Fruit fly (Drosophila melanogaster) whole organism, embryonic: Measurements from ENCODE around the gene Spps.
A peak's percentile ranks its signal among the peaks of the same experiment; 100 is the strongest.

Experiments
- Adf1 ChIP-seq: fragments of 200-800 bp; sonication (Bioruptor generic); IDR thresholded peaks from 2 replicates; pipeline ENCODE4 v1.3.6; 2022; ENCODE audit warnings: missing biosample characterization, missing genetic modification characterization
- CG12155 ChIP-seq: fragments of 200-800 bp; sonication (Bioruptor generic); optimal IDR thresholded peaks from 3 replicates; lab custom pipeline; 2016; ENCODE audit warnings: missing biosample characterization, missing genetic modification characterization
- CG13287 ChIP-seq: fragments of 200-800 bp; sonication (Bioruptor generic); IDR thresholded peaks from 2 replicates; pipeline ENCODE4 v1.3.6; 2022; ENCODE audit warnings: missing biosample characterization, missing genetic modification characterization; ENCODE audit not compliant: partially characterized antibody
- CG13775 ChIP-seq: fragments of 200-800 bp; sonication (Bioruptor generic); optimal IDR thresholded peaks from 3 replicates; lab custom pipeline; 2017; ENCODE audit warnings: missing biosample characterization, mild to moderate bottlenecking, missing genetic modification characterization
- CG14050 ChIP-seq: fragments of 200-800 bp; sonication (Bioruptor generic); IDR thresholded peaks from 3 replicates; pipeline ENCODE4 v1.3.6; 2022; ENCODE audit warnings: missing biosample characterization, missing genetic modification characterization
- CG15073 ChIP-seq: fragments of 200-800 bp; sonication (Bioruptor generic); optimal IDR thresholded peaks from 2 replicates; lab custom pipeline; 2016; ENCODE audit warnings: missing biosample characterization, missing genetic modification characterization
- CG1647 ChIP-seq: fragments of 200-800 bp; sonication (Bioruptor generic); optimal IDR thresholded peaks from 3 replicates; lab custom pipeline; 2016; ENCODE audit warnings: missing biosample characterization, missing genetic modification characterization
- CG17612 ChIP-seq: fragments of 200-800 bp; sonication (Bioruptor generic); IDR thresholded peaks from 2 replicates; pipeline ENCODE4 v1.3.6; 2022; ENCODE audit warnings: missing biosample characterization, missing genetic modification characterization
- CG31224 ChIP-seq: fragments of 200-800 bp; sonication (Bioruptor generic); IDR thresholded peaks from 2 replicates; pipeline ENCODE4 v1.3.6; 2022; ENCODE audit warnings: missing biosample characterization, missing genetic modification characterization
- CG5180 ChIP-seq: fragments of 200-800 bp; sonication (Bioruptor generic); optimal IDR thresholded peaks from 3 replicates; lab custom pipeline; 2017; ENCODE audit warnings: missing biosample characterization, missing genetic modification characterization, mild to moderate bottlenecking, moderate library complexity, missing genetic modification reagents
- CG6272 ChIP-seq: fragments of 200-800 bp; sonication (Bioruptor generic); IDR thresholded peaks from 2 replicates; pipeline ENCODE4 v1.3.6; 2022; ENCODE audit warnings: missing biosample characterization, missing genetic modification characterization
- CG6689 ChIP-seq: fragments of 200-800 bp; sonication (Bioruptor generic); IDR thresholded peaks from 2 replicates; pipeline ENCODE4 v1.3.6; 2022; ENCODE audit warnings: missing biosample characterization, missing genetic modification characterization
- CG7963 ChIP-seq: fragments of 200-800 bp; sonication (Bioruptor generic); IDR thresholded peaks from 3 replicates; pipeline ENCODE4 v1.3.6; 2022; ENCODE audit warnings: missing biosample characterization, missing genetic modification characterization; ENCODE audit not compliant: partially characterized antibody
- CG8478 ChIP-seq: fragments of >200 bp; optimal IDR thresholded peaks from 2 replicates; lab custom pipeline; 2018
- CG9727 ChIP-seq: fragments of 200-800 bp; sonication (Bioruptor generic); optimal IDR thresholded peaks from 3 replicates; lab custom pipeline; 2017; ENCODE audit warnings: missing biosample characterization, mild to moderate bottlenecking, missing genetic modification characterization
- CHES-1-like ChIP-seq: fragments of 200-800 bp; sonication (Bioruptor generic); optimal IDR thresholded peaks from 2 replicates; lab custom pipeline; 2016; ENCODE audit warnings: missing biosample characterization, missing genetic modification characterization
- Dbx ChIP-seq: fragments of 200-800 bp; sonication (Bioruptor generic); IDR thresholded peaks from 3 replicates; pipeline ENCODE4 v1.3.6; 2022; ENCODE audit warnings: missing biosample characterization, missing genetic modification characterization
- Dfd ChIP-seq, 2 experiments: fragments of >200 bp; optimal IDR thresholded peaks; 2 replicates each; lab custom pipeline; 2017; ENCODE audit warnings: missing biosample characterization in 2 of 2, missing genetic modification characterization in 2 of 2
- Doc2 ChIP-seq: fragments of 200-800 bp; sonication (Bioruptor generic); IDR thresholded peaks from 2 replicates; pipeline ENCODE4 v1.3.6; 2022; ENCODE audit warnings: missing biosample characterization, missing genetic modification characterization
- Eip74EF ChIP-seq, 2 experiments: fragments of 200-800 bp in 1 of 2; fragments of >200 bp in 1 of 2; sonication (Bioruptor generic) in 1 of 2; optimal IDR thresholded peaks; 2 replicates each; lab custom pipeline; 2017 to 2019; ENCODE audit warnings: missing biosample characterization in 2 of 2, missing genetic modification characterization in 2 of 2, mild to moderate bottlenecking in 1 of 2, moderate library complexity in 1 of 2
- Gug ChIP-seq: fragments of 200-800 bp; sonication (Bioruptor generic); IDR thresholded peaks from 4 replicates; pipeline ENCODE4 v1.3.6; 2022; ENCODE audit warnings: missing biosample characterization, missing genetic modification characterization
- HLH54F ChIP-seq: fragments of 200-800 bp; sonication (Bioruptor generic); optimal IDR thresholded peaks from 3 replicates; lab custom pipeline; 2016; ENCODE audit warnings: missing biosample characterization, missing genetic modification characterization
- HmgZ ChIP-seq: fragments of 200-800 bp; sonication (Bioruptor generic); optimal IDR thresholded peaks from 2 replicates; lab custom pipeline; 2018; ENCODE audit warnings: missing biosample characterization, mild to moderate bottlenecking, missing genetic modification characterization
- Hr51 ChIP-seq, 2 experiments: fragments of 200-800 bp; sonication (Bioruptor generic); optimal IDR thresholded peaks; 2 replicates in 1 of 2; 3 replicates in 1 of 2; lab custom pipeline; 2016 to 2018; ENCODE audit warnings: missing biosample characterization in 2 of 2, missing genetic modification characterization in 2 of 2, mild to moderate bottlenecking in 1 of 2, moderate library complexity in 1 of 2
- Lhr ChIP-seq: fragments of 200-800 bp; sonication (Bioruptor generic); optimal IDR thresholded peaks from 3 replicates; lab custom pipeline; 2017; ENCODE audit warnings: mild to moderate bottlenecking, missing biosample characterization, missing genetic modification reagents, missing genetic modification characterization
- Neu2 ChIP-seq: fragments of 200-800 bp; sonication (Bioruptor generic); optimal IDR thresholded peaks from 3 replicates; lab custom pipeline; 2016; ENCODE audit warnings: missing biosample characterization, missing genetic modification characterization, borderline replicate concordance
- Poxn ChIP-seq: fragments of 200-800 bp; sonication (Bioruptor generic); IDR thresholded peaks from 2 replicates; pipeline ENCODE4 v1.3.6; 2022; ENCODE audit warnings: missing biosample characterization, missing genetic modification characterization
- Rfx ChIP-seq: fragments of 200-800 bp; sonication (Bioruptor generic); IDR thresholded peaks from 2 replicates; pipeline ENCODE4 v1.3.6; 2022; ENCODE audit warnings: missing biosample characterization, missing genetic modification characterization
- Rx ChIP-seq: fragments of 200-800 bp; sonication (Bioruptor generic); IDR thresholded peaks from 2 replicates; pipeline ENCODE4 v1.3.6; 2022; ENCODE audit warnings: missing biosample characterization, missing genetic modification characterization
- Scr ChIP-seq: fragments of 200-800 bp; sonication (Bioruptor generic); IDR thresholded peaks from 2 replicates; pipeline ENCODE4 v1.3.6; 2022; ENCODE audit warnings: missing biosample characterization, missing genetic modification characterization; ENCODE audit not compliant: partially characterized antibody
- Vsx1 ChIP-seq: fragments of 200-800 bp; sonication (Bioruptor generic); optimal IDR thresholded peaks from 2 replicates; lab custom pipeline; 2017; ENCODE audit warnings: missing biosample characterization, mild to moderate bottlenecking, missing genetic modification characterization, missing genetic modification reagents
- bab2 ChIP-seq: fragments of 200-800 bp; sonication (Bioruptor generic); optimal IDR thresholded peaks from 2 replicates; lab custom pipeline; 2016; ENCODE audit warnings: missing biosample characterization, missing genetic modification characterization
- bowl ChIP-seq: fragments of 200-800 bp; sonication (Bioruptor generic); IDR thresholded peaks from 2 replicates; pipeline ENCODE4 v1.3.6; 2022; ENCODE audit warnings: missing biosample characterization, missing genetic modification characterization
- cg ChIP-seq: fragments of 200-800 bp; sonication (Bioruptor generic); optimal IDR thresholded peaks from 3 replicates; lab custom pipeline; 2019; ENCODE audit warnings: missing biosample characterization, mild to moderate bottlenecking, missing genetic modification characterization, moderate library complexity
- chinmo ChIP-seq: fragments of 200-800 bp; sonication (Bioruptor generic); IDR thresholded peaks from 4 replicates; pipeline ENCODE4 v1.3.6; 2022; ENCODE audit warnings: missing biosample characterization, missing genetic modification characterization; ENCODE audit not compliant: partially characterized antibody
- dimm ChIP-seq: fragments of 200-800 bp; sonication (Bioruptor generic); IDR thresholded peaks from 2 replicates; pipeline ENCODE4 v1.3.6; 2022; ENCODE audit warnings: missing biosample characterization, missing genetic modification characterization
- grau ChIP-seq: fragments of 200-800 bp; optimal IDR thresholded peaks from 3 replicates; lab custom pipeline; 2019; ENCODE audit warnings: missing biosample characterization, mild to moderate bottlenecking, missing genetic modification characterization, moderate library complexity
- klu ChIP-seq: fragments of 200-800 bp; sonication (Bioruptor generic); IDR thresholded peaks from 2 replicates; pipeline ENCODE4 v1.3.6; 2022; ENCODE audit warnings: missing biosample characterization, missing genetic modification characterization
- prd ChIP-seq, 3 experiments: fragments of >200 bp in 2 of 3; fragments of 200-800 bp in 1 of 3; sonication (Bioruptor generic) in 1 of 3; optimal IDR thresholded peaks in 2 of 3; IDR thresholded peaks in 1 of 3; 2 replicates in 2 of 3; 3 replicates in 1 of 3; pipeline versions ENCODE4 v1.3.6 to Lab custom; 2017 to 2022; ENCODE audit warnings: missing biosample characterization in 1 of 3, missing genetic modification characterization in 1 of 3
- scrt ChIP-seq: fragments of 200-800 bp; sonication (Bioruptor generic); optimal IDR thresholded peaks from 2 replicates; lab custom pipeline; 2018; ENCODE audit warnings: missing biosample characterization, mild to moderate bottlenecking, missing genetic modification characterization, moderate library complexity
- sd ChIP-seq: fragments of 200-800 bp; sonication (Bioruptor generic); optimal IDR thresholded peaks from 3 replicates; lab custom pipeline; 2018; ENCODE audit warnings: missing biosample characterization, mild to moderate bottlenecking, missing genetic modification characterization, moderate library complexity
- slp2 ChIP-seq: fragments of 200-800 bp; sonication (Bioruptor generic); optimal IDR thresholded peaks from 2 replicates; lab custom pipeline; 2016; ENCODE audit warnings: missing biosample characterization, missing genetic modification characterization
- tll ChIP-seq, 2 experiments: fragments of 200-800 bp in 1 of 2; fragments of >200 bp in 1 of 2; sonication (Bioruptor generic) in 1 of 2; optimal IDR thresholded peaks; 2 replicates each; lab custom pipeline; 2017 to 2019; ENCODE audit warnings: missing biosample characterization in 2 of 2, missing genetic modification characterization in 2 of 2, mild to moderate bottlenecking in 1 of 2, moderate library complexity in 1 of 2
- unpg ChIP-seq: fragments of 200-800 bp; sonication (Bioruptor generic); optimal IDR thresholded peaks from 3 replicates; lab custom pipeline; 2018; ENCODE audit warnings: missing biosample characterization, mild to moderate bottlenecking, missing genetic modification characterization, moderate library complexity
- usp ChIP-seq: fragments of >200 bp; optimal IDR thresholded peaks from 2 replicates; lab custom pipeline; 2017; ENCODE audit warnings: missing biosample characterization, missing genetic modification characterization
- vnd ChIP-seq: fragments of 200-800 bp; sonication (Bioruptor generic); IDR thresholded peaks from 3 replicates; pipeline ENCODE4 v1.3.6; 2022; ENCODE audit warnings: missing biosample characterization, missing genetic modification characterization; ENCODE audit not compliant: partially characterized antibody
- wdn ChIP-seq: fragments of 200-800 bp; sonication (Bioruptor generic); IDR thresholded peaks from 2 replicates; pipeline ENCODE4 v1.3.6; 2022; ENCODE audit warnings: missing biosample characterization, missing genetic modification characterization

Gene Spps

dm6 chr3R:24234162-24234529 lies 7.4 kb upstream of the Spps start (continued):
- TF ChIP-seq Neu2, result no peak
- peak; percentile 53 for TF ChIP-seq CG12155
- peak; percentile 59 for TF ChIP-seq cg (GFP tag; lab: Kevin White, UChicago)
- TF ChIP-seq CG8478, result peak; percentile 29

dm6 chr3R:24233366-24234161 lies 6.8 kb upstream of the Spps start:
- TF ChIP-seq Adf1 (GFP tag; lab: Robert Waterston, UW) (no peak), Lhr (GFP tag; lab: Kevin White, UChicago) (no peak), Rx (GFP tag; lab: Robert Waterston, UW) (no peak), prd (optimal IDR thresholded peaks at IDR 0.05; lab: Kevin White, UChicago) (no peak), prd (GFP tag; IDR thresholded peaks at IDR 0.05; lab: Robert Waterston, UW) (0 out of 3 replicates have a peak, but pooled peaks have one; percentile 12), sd (tag; lab: Kevin White, UChicago) (peak; percentile 64), unpg (GFP tag; lab: Kevin White, UChicago) (no peak), Dfd (GFP tag; optimal IDR thresholded peaks at IDR 0.05; lab: Kevin White, UChicago) (no peak), CG15073 (GFP tag; lab: Kevin White, UChicago) (no peak), CG6689 (GFP tag; lab: Robert Waterston, UW) (0 out of 2 replicates have a peak, but pooled peaks have one; percentile 42), scrt (GFP tag; lab: Kevin White, UChicago) (no peak), Vsx1 (GFP tag; lab: Kevin White, UChicago) (no peak), HLH54F (GFP tag; lab: Kevin White, UChicago) (no peak), usp (GFP tag; lab: Kevin White, UChicago) (no peak), Eip74EF (GFP tag; optimal IDR thresholded peaks at IDR 0.05; lab: Kevin White, UChicago) (no peak), CG7963 (GFP tag; lab: Robert Waterston, UW) (no peak), bab2 (GFP tag; lab: Kevin White, UChicago) (no peak), Scr (GFP tag; lab: Robert Waterston, UW) (no peak), Doc2 (no peak), grau (tag; lab: Kevin White, UChicago) (no peak), chinmo (GFP tag; lab: Robert Waterston, UW) (0 out of 4 replicates have a peak, but pooled peaks have one; percentile 28), Hr51 (GFP tag; optimal IDR thresholded peaks at IDR 0.05; lab: Kevin White, UChicago) (no peak), CG31224 (GFP tag; lab: Robert Waterston, UW) (no peak), tll (GFP tag; optimal IDR thresholded peaks at IDR 0.05; lab: Kevin White, UChicago) (peak in 1 of 2 experiments; percentile 5), CG13287 (GFP tag; lab: Robert Waterston, UW) (peak; percentile 12; the same call in 1 of the 2 replicates), CG5180 (GFP tag; lab: Kevin White, UChicago) (peak; percentile 76), wdn (GFP tag; lab: Robert Waterston, UW) (no peak), bowl (GFP tag; lab: Robert Waterston, UW) (no peak), vnd (no peak), Dbx (GFP tag; lab: Robert Waterston, UW) (no peak), CG17612 (GFP tag; lab: Robert Waterston, UW) (no peak), CG6272 (GFP tag; lab: Robert Waterston, UW) (no peak), CG1647 (GFP tag; lab: Kevin White, UChicago) (no peak), CG9727 (GFP tag; lab: Kevin White, UChicago) (peak; percentile 33), CG13775 (peak; percentile 20), dimm (no peak), Gug (GFP tag; lab: Robert Waterston, UW) (peak; percentile 8; the same call in 1 of the 4 replicates), klu (GFP tag; lab: Robert Waterston, UW) (no peak), Poxn (no peak), Rfx (no peak), CHES-1-like (GFP tag; lab: Kevin White, UChicago) (peak; percentile 60), slp2 (peak; percentile 8), CG14050 (GFP tag; lab: Robert Waterston, UW) (no peak), HmgZ (no peak)
